Fruit fly (Drosophila melanogaster) whole organism, embryonic: Measurements from ENCODE around the gene CG33552.

Experiments
- Antp ChIP-seq: fragments of 200-800 bp; sonication (Bioruptor generic); optimal IDR thresholded peaks from 3 replicates; lab custom pipeline; 2016; ENCODE audit warnings: missing biosample characterization, missing genetic modification characterization
- Asciz ChIP-seq: fragments of 200-800 bp; sonication (Bioruptor generic); optimal IDR thresholded peaks from 2 replicates; lab custom pipeline; 2017; ENCODE audit warnings: missing biosample characterization, mild to moderate bottlenecking, missing genetic modification characterization, missing genetic modification reagents
- CG10209 ChIP-seq: fragments of 200-800 bp; sonication (Bioruptor generic); optimal IDR thresholded peaks from 3 replicates; lab custom pipeline; 2017; ENCODE audit warnings: missing biosample characterization, mild to moderate bottlenecking, missing genetic modification characterization, missing genetic modification reagents
- CG10267 ChIP-seq: fragments of 200-800 bp; sonication (Bioruptor generic); optimal IDR thresholded peaks from 2 replicates; lab custom pipeline; 2018; ENCODE audit warnings: missing biosample characterization, mild to moderate bottlenecking, missing genetic modification characterization, moderate library complexity
- CG10366 ChIP-seq: fragments of 200-800 bp; sonication (Bioruptor generic); IDR thresholded peaks from 2 replicates; pipeline ENCODE4 v1.3.6; 2022; ENCODE audit warnings: missing biosample characterization, missing genetic modification characterization
- CG11085 ChIP-seq: fragments of 200-800 bp; sonication (Bioruptor generic); IDR thresholded peaks from 2 replicates; pipeline ENCODE4 v1.3.6; 2022; ENCODE audit warnings: missing biosample characterization, missing genetic modification characterization
- CG11456 ChIP-seq: fragments of 200-800 bp; sonication (Bioruptor generic); IDR thresholded peaks from 3 replicates; pipeline ENCODE4 v1.3.6; 2022; ENCODE audit warnings: missing biosample characterization, missing genetic modification characterization
- CG12769 ChIP-seq: fragments of 200-800 bp; sonication (Bioruptor generic); optimal IDR thresholded peaks from 2 replicates; lab custom pipeline; 2019; ENCODE audit warnings: missing biosample characterization, mild to moderate bottlenecking, missing genetic modification characterization, moderate library complexity
- CG14667 ChIP-seq: fragments of 200-800 bp; sonication (Bioruptor generic); IDR thresholded peaks from 2 replicates; pipeline ENCODE4 v1.3.6; 2022; ENCODE audit warnings: missing biosample characterization, missing genetic modification characterization
- CG14710 ChIP-seq: fragments of 200-800 bp; sonication (Bioruptor generic); optimal IDR thresholded peaks from 3 replicates; lab custom pipeline; 2019; ENCODE audit warnings: missing biosample characterization, mild to moderate bottlenecking, missing genetic modification characterization, moderate library complexity
- CG1603 ChIP-seq: fragments of 200-800 bp; sonication (Bioruptor generic); optimal IDR thresholded peaks from 2 replicates; lab custom pipeline; 2019; ENCODE audit warnings: missing biosample characterization, mild to moderate bottlenecking, missing genetic modification characterization, moderate library complexity
- CG17361 ChIP-seq: fragments of 200-800 bp; sonication (Bioruptor generic); IDR thresholded peaks from 3 replicates; pipeline ENCODE4 v1.3.6; 2022; ENCODE audit warnings: missing biosample characterization, missing genetic modification characterization
- CG2712 ChIP-seq: fragments of 200-800 bp; optimal IDR thresholded peaks from 3 replicates; lab custom pipeline; 2019; ENCODE audit warnings: missing biosample characterization, mild to moderate bottlenecking, missing genetic modification characterization, moderate library complexity
- CG32767 ChIP-seq: fragments of 200-800 bp; sonication (Bioruptor generic); IDR thresholded peaks from 2 replicates; pipeline ENCODE4 v1.3.6; 2022; ENCODE audit warnings: missing biosample characterization, missing genetic modification characterization
- CG3726 ChIP-seq: fragments of 200-800 bp; sonication (Bioruptor generic); IDR thresholded peaks from 3 replicates; pipeline ENCODE4, ENCODE4 v1.3.6; 2022; ENCODE audit warnings: missing biosample characterization, missing genetic modification characterization
- CG3995 ChIP-seq: fragments of 200-800 bp; sonication (Bioruptor generic); optimal IDR thresholded peaks from 3 replicates; lab custom pipeline; 2016; ENCODE audit warnings: missing biosample characterization, missing genetic modification characterization
- CG7357 ChIP-seq: fragments of 200-800 bp; sonication (Bioruptor generic); IDR thresholded peaks from 3 replicates; pipeline ENCODE4 v1.3.6; 2022; ENCODE audit warnings: missing biosample characterization, missing genetic modification characterization
- CG7372 ChIP-seq: fragments of 200-800 bp; sonication (Bioruptor generic); IDR thresholded peaks from 2 replicates; pipeline ENCODE4 v1.3.6; 2022; ENCODE audit warnings: missing biosample characterization, missing genetic modification characterization
- CG8089 ChIP-seq: fragments of 200-800 bp; sonication (Bioruptor generic); optimal IDR thresholded peaks from 3 replicates; lab custom pipeline; 2016; ENCODE audit warnings: missing biosample characterization, missing genetic modification characterization
- CG9609 ChIP-seq: fragments of 200-800 bp; sonication (Bioruptor generic); optimal IDR thresholded peaks from 3 replicates; lab custom pipeline; 2016; ENCODE audit warnings: missing biosample characterization, missing genetic modification characterization
- CG9817 ChIP-seq: fragments of 200-800 bp; sonication (Bioruptor generic); optimal IDR thresholded peaks from 2 replicates; lab custom pipeline; 2018; ENCODE audit warnings: missing biosample characterization, mild to moderate bottlenecking, missing genetic modification characterization, moderate library complexity
- CG9932 ChIP-seq: fragments of 200-800 bp; sonication (Bioruptor generic); IDR thresholded peaks from 2 replicates; pipeline ENCODE4 v1.3.6; 2022; ENCODE audit warnings: missing biosample characterization, missing genetic modification characterization
- CoRest ChIP-seq: fragments of 200-800 bp; sonication (Bioruptor generic); optimal IDR thresholded peaks from 3 replicates; lab custom pipeline; 2018; ENCODE audit warnings: missing biosample characterization, mild to moderate bottlenecking, missing genetic modification characterization, moderate library complexity
- D19B ChIP-seq: fragments of 200-800 bp; sonication (Bioruptor generic); optimal IDR thresholded peaks from 2 replicates; lab custom pipeline; 2017; ENCODE audit warnings: missing biosample characterization, mild to moderate bottlenecking, missing genetic modification characterization
- E2f1 ChIP-seq: fragments of 200-800 bp; sonication (Bioruptor generic); IDR thresholded peaks from 2 replicates; pipeline ENCODE4 v1.3.6; 2022; ENCODE audit warnings: missing biosample characterization, missing genetic modification characterization
- GATAe ChIP-seq: fragments of 200-800 bp; sonication (Bioruptor generic); conservative IDR thresholded peaks from 2 replicates; pipeline ENCODE4 v1.3.6; 2022; ENCODE audit warnings: missing biosample characterization, missing genetic modification characterization
- Hey ChIP-seq: fragments of 200-800 bp; sonication (Bioruptor generic); optimal IDR thresholded peaks from 3 replicates; lab custom pipeline; 2018; ENCODE audit warnings: missing biosample characterization, mild to moderate bottlenecking, missing genetic modification characterization
- HmgD ChIP-seq: fragments of 200-800 bp; sonication (Bioruptor generic); optimal IDR thresholded peaks from 3 replicates; lab custom pipeline; 2016; ENCODE audit warnings: missing biosample characterization, missing genetic modification characterization
- Mrtf ChIP-seq: fragments of 200-800 bp; sonication (Bioruptor generic); IDR thresholded peaks from 3 replicates; pipeline ENCODE4 v1.3.6; 2022; ENCODE audit warnings: missing biosample characterization, missing genetic modification characterization
- Oli ChIP-seq: fragments of 200-800 bp; sonication (Bioruptor generic); optimal IDR thresholded peaks from 2 replicates; lab custom pipeline; 2018; ENCODE audit warnings: missing biosample characterization, mild to moderate bottlenecking, missing genetic modification characterization, moderate library complexity
- Opbp ChIP-seq: fragments of 200-800 bp; sonication (Bioruptor generic); IDR thresholded peaks from 3 replicates; pipeline ENCODE4 v1.3.6; 2022; ENCODE audit warnings: missing biosample characterization, missing genetic modification characterization; ENCODE audit not compliant: partially characterized antibody
- Ravus ChIP-seq: fragments of 200-800 bp; sonication (Bioruptor generic); IDR thresholded peaks from 2 replicates; pipeline ENCODE4 v1.3.6; 2022; ENCODE audit warnings: missing biosample characterization, missing genetic modification characterization
- Sin3A ChIP-seq: fragments of >200 bp; optimal IDR thresholded peaks from 2 replicates; lab custom pipeline; 2018
- Six4 ChIP-seq: fragments of 200-800 bp; sonication (Bioruptor generic); optimal IDR thresholded peaks from 2 replicates; lab custom pipeline; 2016; ENCODE audit warnings: missing biosample characterization, missing genetic modification characterization
- Sry-β ChIP-seq: fragments of 200-800 bp; sonication (Bioruptor generic); optimal IDR thresholded peaks from 2 replicates; lab custom pipeline; 2018; ENCODE audit warnings: missing biosample characterization, mild to moderate bottlenecking, missing genetic modification characterization, moderate library complexity
- Taf1 ChIP-seq: fragments of 200-800 bp; sonication (Bioruptor generic); IDR thresholded peaks from 2 replicates; pipeline ENCODE4 v1.3.6; 2022; ENCODE audit warnings: missing biosample characterization, missing genetic modification characterization
- Tbp ChIP-seq: fragments of >200 bp; optimal IDR thresholded peaks from 2 replicates; lab custom pipeline; 2018; ENCODE audit warnings: missing biosample characterization, missing genetic modification characterization
- Xrp1 ChIP-seq: fragments of 200-800 bp; sonication (Bioruptor generic); IDR thresholded peaks from 2 replicates; pipeline ENCODE4 v1.3.6; 2022; ENCODE audit warnings: missing biosample characterization, missing genetic modification characterization
- ase ChIP-seq: fragments of 200-800 bp; sonication (Bioruptor generic); IDR thresholded peaks from 3 replicates; pipeline ENCODE4 v1.3.6; 2022; ENCODE audit warnings: missing biosample characterization, missing genetic modification characterization
- cas ChIP-seq: fragments of 200-800 bp; sonication (Bioruptor generic); IDR thresholded peaks from 2 replicates; pipeline ENCODE4 v1.3.6; 2022; ENCODE audit warnings: missing biosample characterization, missing genetic modification characterization
- dm ChIP-seq: fragments of 200-800 bp; sonication (Bioruptor generic); optimal IDR thresholded peaks from 3 replicates; lab custom pipeline; 2016; ENCODE audit warnings: missing biosample characterization, missing genetic modification characterization
- dysf ChIP-seq: fragments of 200-800 bp; sonication (Bioruptor generic); IDR thresholded peaks from 3 replicates; pipeline ENCODE4 v1.3.6; 2022; ENCODE audit warnings: missing biosample characterization, missing genetic modification characterization
- eyg ChIP-seq: fragments of 200-800 bp; sonication (Bioruptor generic); optimal IDR thresholded peaks from 3 replicates; lab custom pipeline; 2016; ENCODE audit warnings: missing biosample characterization, missing genetic modification characterization
- jigr1 ChIP-seq: fragments of 200-800 bp; sonication (Bioruptor generic); IDR thresholded peaks from 3 replicates; pipeline ENCODE4 v1.3.6; 2022; ENCODE audit warnings: missing biosample characterization, missing genetic modification characterization
- kni ChIP-seq: fragments of 200-800 bp; sonication (Bioruptor generic); optimal IDR thresholded peaks from 3 replicates; lab custom pipeline; 2017; ENCODE audit warnings: mild to moderate bottlenecking, missing biosample characterization, missing genetic modification reagents, missing genetic modification characterization
- pho ChIP-seq: fragments of 200-800 bp; sonication (Bioruptor generic); optimal IDR thresholded peaks from 2 replicates; lab custom pipeline; 2016; ENCODE audit warnings: missing biosample characterization, missing genetic modification characterization
- pnt ChIP-seq: fragments of 200-800 bp; sonication (Bioruptor generic); optimal IDR thresholded peaks from 3 replicates; lab custom pipeline; 2016; ENCODE audit warnings: missing biosample characterization, missing genetic modification characterization
- ranshi ChIP-seq: fragments of 200-800 bp; sonication (Bioruptor generic); IDR thresholded peaks from 2 replicates; pipeline ENCODE4 v1.3.6; 2022; ENCODE audit warnings: missing biosample characterization, missing genetic modification characterization
- run ChIP-seq: fragments of 200-800 bp; sonication (Bioruptor generic); optimal IDR thresholded peaks from 3 replicates; lab custom pipeline; 2018; ENCODE audit warnings: missing biosample characterization, mild to moderate bottlenecking, missing genetic modification characterization
- sens ChIP-seq: fragments of 200-800 bp; sonication (Bioruptor generic); peaks from one replicate; lab custom pipeline; 2016; ENCODE audit warnings: missing biosample characterization, missing genetic modification characterization
- sisA ChIP-seq: fragments of 200-800 bp; sonication (Bioruptor generic); IDR thresholded peaks from 2 replicates; pipeline ENCODE4 v1.3.6; 2022; ENCODE audit warnings: missing biosample characterization, missing genetic modification characterization
- so ChIP-seq: fragments of 200-800 bp; sonication (Bioruptor generic); IDR thresholded peaks from 3 replicates; pipeline ENCODE4 v1.3.6; 2022; ENCODE audit warnings: missing biosample characterization, missing genetic modification characterization

CG33552 gene

dm6 chr2L:16656692-16657109, 25.6 kb upstream of the CG33552 start (continued):
- TF ChIP-seq Sin3A = peak; percentile 13
- peak; percentile 35 for TF ChIP-seq CG9609 (GFP tag; lab: Kevin White, UChicago)
- peak; percentile 79; the same call in 1 of the 3 replicates for TF ChIP-seq jigr1 (GFP tag; lab: Robert Waterston, UW)
- peak; percentile 20 for TF ChIP-seq Antp (GFP tag; lab: Kevin White, UChicago)
- peak; percentile 65 for TF ChIP-seq pho
- TF ChIP-seq CG10366 (GFP tag; lab: Robert Waterston, UW) = peak; percentile 70
- TF ChIP-seq Six4 (GFP tag; lab: Kevin White, UChicago) = no peak
- TF ChIP-seq dysf = peak; percentile 83
- peak; percentile 12 for TF ChIP-seq run
- TF ChIP-seq CG10209 = peak; percentile 51
- TF ChIP-seq CG10267 (tag; lab: Kevin White, UChicago) = peak; percentile 76
- TF ChIP-seq Sry-β (GFP tag; lab: Kevin White, UChicago) = peak; percentile 92
- TF ChIP-seq Mrtf = 0 out of 3 replicates have a peak, but pooled peaks have one; percentile 44
- peak; percentile 81 for TF ChIP-seq sisA
- peak; percentile 24 for TF ChIP-seq CG1603 (tag; lab: Kevin White, UChicago)
- TF ChIP-seq CG9932 (GFP tag; lab: Robert Waterston, UW) = peak; percentile 82
- TF ChIP-seq ase (GFP tag; lab: Robert Waterston, UW) = peak; percentile 69; the same call in 2 of the 3 replicates
- TF ChIP-seq so (GFP tag; lab: Robert Waterston, UW) = 0 out of 3 replicates have a peak, but pooled peaks have one; percentile 14
- TF ChIP-seq Oli (tag; lab: Kevin White, UChicago) = peak; percentile 54
- peak; percentile 82 for TF ChIP-seq CG2712
- peak; percentile 89 for TF ChIP-seq CG17361 (GFP tag; lab: Robert Waterston, UW)
- peak; percentile 80; the same call in 1 of the 2 replicates for TF ChIP-seq ranshi
- TF ChIP-seq CoRest (tag; lab: Kevin White, UChicago) = peak; percentile 86
- TF ChIP-seq eyg (GFP tag; lab: Kevin White, UChicago) = no peak
- peak; percentile 51; the same call in 1 of the 2 replicates for TF ChIP-seq Taf1 (GFP tag; lab: Robert Waterston, UW)
- TF ChIP-seq CG7357 (GFP tag; lab: Robert Waterston, UW) = peak; percentile 48; the same call in 2 of the 3 replicates
- peak; percentile 46 for TF ChIP-seq CG3995 (GFP tag; lab: Kevin White, UChicago)
- TF ChIP-seq CG7372 (GFP tag; lab: Robert Waterston, UW) = peak; percentile 54
- TF ChIP-seq sens (GFP tag; lab: Kevin White, UChicago) = peak; percentile 89
- TF ChIP-seq Tbp (GFP tag; lab: Kevin White, UChicago) = no peak
- peak; percentile 45; the same call in 1 of the 2 replicates for TF ChIP-seq CG32767
- peak; percentile 9 for TF ChIP-seq dm (GFP tag; lab: Kevin White, UChicago)
- peak; percentile 59 for TF ChIP-seq HmgD (GFP tag; lab: Kevin White, UChicago)
- TF ChIP-seq pnt (GFP tag; lab: Kevin White, UChicago) = no peak
- peak; percentile 3 for TF ChIP-seq CG8089
- TF ChIP-seq Asciz (GFP tag; lab: Kevin White, UChicago) = peak; percentile 12
- TF ChIP-seq CG12769 (tag; lab: Kevin White, UChicago) = no peak
- TF ChIP-seq Xrp1 = peak; percentile 78
- TF ChIP-seq cas (GFP tag; lab: Robert Waterston, UW) = peak; percentile 56; the same call in 1 of the 2 replicates
- peak; percentile 43 for TF ChIP-seq Ravus
- TF ChIP-seq kni (GFP tag; lab: Kevin White, UChicago) = no peak
- TF ChIP-seq CG11456 (GFP tag; lab: Robert Waterston, UW) = peak; percentile 66
- TF ChIP-seq GATAe = no peak
- peak; percentile 21 for TF ChIP-seq D19B (GFP tag; lab: Kevin White, UChicago)
- no peak for TF ChIP-seq Hey (tag; lab: Kevin White, UChicago)
- TF ChIP-seq Opbp (GFP tag; lab: Robert Waterston, UW) = no peak
- TF ChIP-seq E2f1 = peak; percentile 70
- peak; percentile 72 for TF ChIP-seq CG9817
- TF ChIP-seq CG11085 (GFP tag; lab: Robert Waterston, UW) = peak; percentile 78
- TF ChIP-seq CG3726 (GFP tag; lab: Robert Waterston, UW) = peak; percentile 58; the same call in 1 of the 3 replicates
- TF ChIP-seq CG14667 (GFP tag; lab: Robert Waterston, UW) = peak; percentile 78
- TF ChIP-seq CG14710 = peak; percentile 80
